Worm (Caenorhabditis elegans): Measurements from ENCODE around the gene ttr-12.

DNA sequence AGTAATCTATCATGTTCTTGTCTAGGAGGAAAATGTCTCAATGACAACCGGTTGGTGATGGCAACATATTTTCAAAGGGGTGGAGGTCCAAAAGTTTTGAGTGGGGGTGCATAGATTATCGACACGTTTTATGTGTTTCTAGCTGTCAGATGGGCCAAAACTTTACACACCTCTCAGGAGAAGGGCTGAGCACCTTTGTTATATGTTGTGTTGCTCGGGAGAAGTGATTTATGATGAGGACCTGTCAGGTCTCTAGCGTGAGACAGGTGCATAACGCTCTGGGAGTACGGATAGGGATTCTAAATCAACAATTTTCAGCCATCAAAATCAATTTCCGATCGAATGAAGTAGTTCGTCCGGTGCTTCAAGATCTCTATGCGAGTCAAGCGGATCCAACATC is 48.0 kb upstream of the ttr-12 start:
- no peak for TF ChIP-seq him-1 (tag; optimal IDR thresholded peaks at IDR 0.05)
- no peak for TF ChIP-seq W03F9.2 (tag; optimal IDR thresholded peaks at IDR 0.05)
